Worm (Caenorhabditis elegans) whole organism, dauer: Measurements from ENCODE around the gene clec-8.
"Not testable (repeated sequence)": the region's sequence is repeated elsewhere in the genome, so short reads cannot be mapped to it uniquely, and the experiment has no call there.

Experiments
- unc-62 ChIP-seq: sonication (generic microtip); optimal IDR thresholded peaks from 2 replicates; lab custom pipeline; 2017; ENCODE audit warnings: missing biosample characterization, missing genetic modification reagents, missing genetic modification characterization

Gene clec-8

ce11 chrII:12577754-12578153 lies at the start of gene clec-8:
TSS of gene clec-8 (minus strand) at chrII:12578061.
- TF ChIP-seq unc-62 (GFP tag; lab: Kevin White, UChicago): no peak

ce11 chrII:12626887-12627286 lies 49.0 kb upstream of the clec-8 start, which contains the start of gene nspe-7:
TSS of gene nspe-7 (plus strand) at chrII:12627187.
- TF ChIP-seq unc-62 (GFP tag; lab: Kevin White, UChicago): no peak

- no peak for TF ChIP-seq unc-62 (GFP tag; lab: Kevin White, UChicago)
These were observed 48.3 kb upstream of the clec-8 start for ce11 chrII:12626120-12626624.

ce11 chrII:12625673-12626072 lies 47.8 kb upstream of the clec-8 start:
- no peak for TF ChIP-seq unc-62 (GFP tag; lab: Kevin White, UChicago)

- TF ChIP-seq unc-62 (GFP tag; lab: Kevin White, UChicago): not testable (repeated sequence)
These were observed 46.6 kb upstream of the clec-8 start, which contains the start of gene Y38E10A.14 for ce11 chrII:12624433-12624832. TSS of gene Y38E10A.14 (minus strand) at chrII:12624533.

ce11 chrII:12622843-12623242 lies 45.0 kb upstream of the clec-8 start:
- no peak for TF ChIP-seq unc-62 (GFP tag; lab: Kevin White, UChicago)

- no peak for TF ChIP-seq unc-62 (GFP tag; lab: Kevin White, UChicago)
These were observed 44.2 kb upstream of the clec-8 start, which contains the start of gene nspe-8 for ce11 chrII:12621908-12622566. TSS of gene nspe-8 (minus strand) at chrII:12621958.

- no peak for TF ChIP-seq unc-62 (GFP tag; lab: Kevin White, UChicago)
These were observed 42.9 kb upstream of the clec-8 start, which contains the start of gene nspe-1 for ce11 chrII:12620764-12621163. TSS of gene nspe-1 (minus strand) at chrII:12620864.

- TF ChIP-seq unc-62 (GFP tag; lab: Kevin White, UChicago): no peak
These were observed 41.4 kb upstream of the clec-8 start, which contains the start of gene nspe-2 for ce11 chrII:12619288-12619687. TSS of gene nspe-2 (minus strand) at chrII:12619388.

ce11 chrII:12617586-12617985 lies 39.7 kb upstream of the clec-8 start, which contains the start of gene nspe-3:
TSS of gene nspe-3 (plus strand) at chrII:12617886.
- no peak for TF ChIP-seq unc-62 (GFP tag; lab: Kevin White, UChicago)

- no peak for TF ChIP-seq unc-62 (GFP tag; lab: Kevin White, UChicago)
These were observed 38.2 kb upstream of the clec-8 start, which contains the start of gene nspe-6 for ce11 chrII:12616081-12616480. TSS of gene nspe-6 (minus strand) at chrII:12616181.

- TF ChIP-seq unc-62 (GFP tag; lab: Kevin White, UChicago): no peak
These were observed 37.6 kb upstream of the clec-8 start for ce11 chrII:12615413-12615812.

ce11 chrII:12612218-12612617 lies 34.4 kb upstream of the clec-8 start, which contains the start of gene nspe-4:
TSS of gene nspe-4 (plus strand) at chrII:12612518.
- TF ChIP-seq unc-62 (GFP tag; lab: Kevin White, UChicago): no peak

- no peak for TF ChIP-seq unc-62 (GFP tag; lab: Kevin White, UChicago)
These were observed 30.8 kb upstream of the clec-8 start, which contains the start of gene Y38E10A.9 for ce11 chrII:12608653-12609052. TSS of gene Y38E10A.9 (plus strand) at chrII:12608953.

ce11 chrII:12606900-12607299 lies 29.0 kb upstream of the clec-8 start, which contains the start of gene Y38E10A.8:
TSS of gene Y38E10A.8 (plus strand) at chrII:12607200.
- TF ChIP-seq unc-62 (GFP tag; lab: Kevin White, UChicago): no peak

- no peak for TF ChIP-seq unc-62 (GFP tag; lab: Kevin White, UChicago)
These were observed 28.2 kb upstream of the clec-8 start for ce11 chrII:12606108-12606507.
